Worm (Caenorhabditis elegans): ENCODE data around the gene Y73F4A.1.

Gene Y73F4A.1

DNA sequence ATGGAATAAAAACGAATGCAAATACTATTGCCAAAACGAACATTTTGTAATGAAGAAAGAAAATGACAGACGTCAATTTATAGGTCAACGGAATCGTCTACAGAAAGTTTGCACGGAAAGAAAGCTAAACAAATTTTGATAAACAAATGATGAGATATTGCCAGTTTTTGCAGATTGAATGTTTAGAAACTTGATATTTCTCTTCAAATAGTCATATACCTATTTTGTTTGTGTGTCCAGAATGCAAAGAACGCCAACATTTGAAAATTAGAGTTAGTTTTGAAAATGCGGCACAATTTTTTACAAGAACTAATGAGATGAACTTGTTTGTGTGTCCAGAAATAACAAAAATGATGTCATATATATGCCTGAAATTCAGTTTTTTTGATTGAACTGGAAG lies at the start of gene Y73F4A.1:
Gene Y73F4A.1 (minus strand): TSS at position 101 of the 400 bp plus-strand sequence.
- TF ChIP-seq dao-5 (tag; optimal IDR thresholded peaks at IDR 0.05) (no peak), W03F9.2 (tag; optimal IDR thresholded peaks at IDR 0.05) (no peak), him-1 (tag; optimal IDR thresholded peaks at IDR 0.05) (no peak)

DNA sequence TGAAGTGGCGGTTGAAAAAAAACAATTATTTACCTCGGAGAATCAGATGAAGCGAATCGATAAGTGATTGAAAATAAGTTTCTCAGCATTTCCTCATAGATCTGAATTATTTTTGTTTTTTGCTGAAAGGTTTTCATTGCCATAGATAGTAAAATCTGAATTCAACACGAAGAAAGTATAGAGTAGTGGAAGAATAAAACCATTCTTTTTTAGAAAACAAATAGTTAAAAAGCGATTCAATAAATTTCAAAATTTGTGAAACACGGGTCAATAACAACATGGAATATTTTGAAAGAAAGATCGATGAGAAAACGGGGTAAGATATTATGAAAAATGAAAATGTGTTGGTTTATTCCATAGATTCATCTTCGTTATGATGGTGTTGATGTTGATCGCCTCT lies 49.2 kb upstream of the Y73F4A.1 start, which contains the start of gene mrpl-42:
Gene mrpl-42 (minus strand): TSS at position 101 of the 400 bp plus-strand sequence.
- TF ChIP-seq W03F9.2 (tag; optimal IDR thresholded peaks at IDR 0.05) (no peak), him-1 (tag; optimal IDR thresholded peaks at IDR 0.05) (no peak), dao-5 (tag; optimal IDR thresholded peaks at IDR 0.05) (no peak)

DNA sequence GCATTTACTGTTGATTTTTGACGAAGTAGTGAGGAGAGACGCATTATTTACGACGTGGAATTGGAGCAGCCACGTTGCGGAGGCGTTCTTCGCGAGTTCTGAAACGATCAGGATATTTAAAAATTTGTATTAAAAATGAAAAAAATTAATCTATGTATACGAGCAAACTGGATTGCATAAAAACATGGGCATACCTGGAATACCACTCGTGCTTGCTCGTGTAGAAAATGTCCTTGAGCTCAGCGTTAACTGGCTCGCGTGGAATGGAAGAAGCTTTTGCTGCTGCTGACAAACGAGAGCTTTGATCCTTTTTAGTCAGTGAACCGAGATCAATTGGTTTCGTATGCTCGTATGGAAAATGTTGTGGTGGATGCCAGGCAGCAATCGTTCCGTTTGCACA lies 48.8 kb upstream of the Y73F4A.1 start, which contains the start of gene lpl-1:
Gene lpl-1 (minus strand): TSS at position 101 of the 400 bp plus-strand sequence.
- TF ChIP-seq dao-5 (tag; optimal IDR thresholded peaks at IDR 0.05) = no peak
- TF ChIP-seq W03F9.2 (tag; optimal IDR thresholded peaks at IDR 0.05) = no peak
- no peak for TF ChIP-seq him-1 (tag; optimal IDR thresholded peaks at IDR 0.05)

DNA sequence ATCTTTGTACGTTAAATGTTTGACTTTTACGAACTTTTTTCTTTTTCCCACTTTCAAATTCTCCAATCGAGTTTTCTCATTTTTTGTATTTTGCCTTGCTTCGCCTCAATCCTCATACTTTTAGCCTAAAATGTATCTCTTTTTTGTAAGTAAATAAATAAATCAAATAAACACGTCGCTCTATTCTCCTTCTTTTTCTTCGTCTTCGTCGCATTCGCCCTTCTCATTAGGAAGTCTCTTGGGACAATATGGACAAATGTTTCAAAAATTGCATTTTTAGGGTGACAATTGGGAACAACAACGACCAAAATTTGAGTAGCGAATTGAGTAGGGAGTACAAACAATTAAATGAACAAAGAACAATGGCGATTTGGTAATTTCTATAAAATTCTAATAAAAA lies 46.9 kb upstream of the Y73F4A.1 start:
- peak; percentile 17 for TF ChIP-seq him-1 (tag; optimal IDR thresholded peaks at IDR 0.05)
- no peak for TF ChIP-seq W03F9.2 (tag; optimal IDR thresholded peaks at IDR 0.05)

DNA sequence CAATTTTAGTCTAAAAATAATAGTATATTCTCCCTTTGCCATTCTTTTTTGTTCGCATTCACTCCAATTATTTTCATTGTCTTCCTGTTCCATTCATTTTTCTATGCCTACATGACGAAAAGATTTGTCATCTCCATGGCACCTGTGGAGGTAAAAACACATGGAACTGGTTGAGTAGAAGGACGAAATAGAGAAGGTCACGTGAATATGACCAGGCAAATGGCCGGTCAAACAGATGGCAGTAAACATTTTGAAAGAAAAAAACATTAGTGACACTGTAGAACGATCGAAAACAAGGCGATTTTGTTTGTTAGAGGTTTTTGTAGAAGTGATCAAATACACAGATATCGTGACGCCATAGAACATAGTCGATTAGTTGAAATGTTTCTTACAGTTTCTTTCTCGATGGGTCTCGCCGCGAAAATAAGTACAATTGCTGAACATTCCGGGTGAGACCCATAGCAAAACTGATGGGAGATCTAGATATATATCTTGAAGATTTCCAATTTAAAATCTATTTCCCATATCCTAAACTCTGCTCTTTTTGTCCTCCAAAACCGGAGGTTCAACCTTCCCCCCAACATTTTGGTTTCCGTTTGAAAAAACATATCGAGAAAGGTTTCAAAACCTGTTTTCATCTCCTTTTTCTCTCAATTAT lies 45.5 kb upstream of the Y73F4A.1 start:
- TF ChIP-seq him-1 (tag; optimal IDR thresholded peaks at IDR 0.05) (no peak), dao-5 (tag; optimal IDR thresholded peaks at IDR 0.05) (no peak), W03F9.2 (tag; optimal IDR thresholded peaks at IDR 0.05) (no peak)

DNA sequence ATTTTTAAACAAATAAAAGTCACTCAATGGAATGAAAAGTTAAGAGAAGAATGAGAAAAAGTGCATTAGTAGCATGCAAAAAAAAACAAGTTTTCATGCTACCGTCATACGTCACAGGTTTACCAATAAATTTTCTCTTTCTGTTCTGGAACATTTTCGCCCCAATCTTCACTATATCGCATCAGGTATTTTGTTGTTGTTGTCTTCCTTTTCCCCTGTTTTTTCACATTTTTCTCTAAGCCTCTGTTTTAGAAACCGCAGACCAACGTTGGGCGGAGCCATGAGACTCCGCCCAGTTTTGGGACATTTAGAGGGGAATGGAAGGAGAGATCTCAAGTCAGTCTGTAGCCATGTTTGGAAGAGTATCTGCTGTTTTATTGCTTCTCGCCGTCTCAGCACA lies 43.1 kb upstream of the Y73F4A.1 start, which contains the start of gene msa-1:
Gene msa-1 (plus strand): TSS at position 301 of the 400 bp plus-strand sequence.
- no peak for TF ChIP-seq W03F9.2 (tag; optimal IDR thresholded peaks at IDR 0.05)
- no peak for TF ChIP-seq him-1 (tag; optimal IDR thresholded peaks at IDR 0.05)
- TF ChIP-seq dao-5 (tag; optimal IDR thresholded peaks at IDR 0.05) = no peak

DNA sequence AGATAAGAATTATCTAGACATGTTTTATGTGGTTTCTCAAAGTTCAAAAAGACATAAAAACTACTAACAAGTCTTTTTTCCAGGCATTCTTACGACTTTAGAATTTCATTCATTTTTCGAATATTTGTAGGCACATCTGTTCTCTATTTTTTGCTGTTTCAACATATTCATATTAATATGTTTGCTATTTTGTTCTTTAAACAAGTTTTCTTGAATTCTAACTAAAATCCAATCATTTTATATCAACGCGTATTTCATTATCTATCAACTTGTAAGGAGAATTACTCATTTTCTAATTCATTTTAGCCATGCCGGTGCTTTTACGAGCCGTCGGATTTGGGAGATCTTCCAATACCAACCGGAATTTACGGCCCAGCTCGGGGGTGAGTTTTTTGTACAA lies 36.9 kb upstream of the Y73F4A.1 start, which contains the start of gene twk-8:
Gene twk-8 (plus strand): TSS at position 301 of the 400 bp plus-strand sequence.
- TF ChIP-seq W03F9.2 (tag; optimal IDR thresholded peaks at IDR 0.05) (no peak), him-1 (tag; optimal IDR thresholded peaks at IDR 0.05) (no peak), dao-5 (tag; optimal IDR thresholded peaks at IDR 0.05) (no peak)

DNA sequence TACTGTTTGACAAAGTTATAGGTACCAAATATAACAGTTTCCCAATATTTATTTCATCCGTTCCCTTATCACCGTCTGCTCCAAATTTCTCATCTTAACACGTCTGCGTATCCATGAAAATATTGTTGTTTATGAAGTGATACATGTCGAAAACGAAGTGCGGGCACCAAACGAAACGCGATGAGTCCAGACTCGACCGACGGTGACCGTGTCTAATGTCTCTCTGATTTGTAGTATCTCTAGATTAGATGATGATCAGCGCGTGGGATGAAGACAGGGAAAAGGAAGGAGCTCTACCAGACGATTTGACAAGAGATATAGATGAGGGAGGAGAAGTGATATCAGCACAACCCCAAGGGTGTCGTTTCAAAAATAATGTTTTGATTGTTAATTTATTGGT lies 35.0 kb upstream of the Y73F4A.1 start:
- TF ChIP-seq dao-5 (tag; optimal IDR thresholded peaks at IDR 0.05) = no peak
- TF ChIP-seq W03F9.2 (tag; optimal IDR thresholded peaks at IDR 0.05) = no peak
- no peak for TF ChIP-seq him-1 (tag; optimal IDR thresholded peaks at IDR 0.05)

DNA sequence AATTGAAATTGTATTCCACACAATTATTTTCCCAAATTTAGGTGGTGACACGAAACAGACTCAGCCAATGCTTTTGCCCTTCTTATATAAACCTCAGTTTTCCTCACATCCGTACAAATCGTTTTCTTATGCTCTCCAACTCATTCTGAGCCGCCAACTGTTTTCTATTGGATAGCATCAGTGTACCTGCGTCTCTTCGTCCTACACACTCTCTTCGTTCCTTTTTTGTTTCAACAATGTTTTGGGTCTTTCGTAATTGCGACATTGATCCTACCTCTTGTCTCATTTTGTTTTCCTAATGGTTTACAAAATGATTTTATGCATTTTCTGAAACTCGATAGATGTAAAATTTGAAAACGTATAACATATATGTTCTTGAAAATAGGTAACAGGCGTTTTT lies 34.2 kb upstream of the Y73F4A.1 start:
- TF ChIP-seq dao-5 (tag; optimal IDR thresholded peaks at IDR 0.05) = no peak
- TF ChIP-seq W03F9.2 (tag; optimal IDR thresholded peaks at IDR 0.05) = no peak
- no peak for TF ChIP-seq him-1 (tag; optimal IDR thresholded peaks at IDR 0.05)

DNA sequence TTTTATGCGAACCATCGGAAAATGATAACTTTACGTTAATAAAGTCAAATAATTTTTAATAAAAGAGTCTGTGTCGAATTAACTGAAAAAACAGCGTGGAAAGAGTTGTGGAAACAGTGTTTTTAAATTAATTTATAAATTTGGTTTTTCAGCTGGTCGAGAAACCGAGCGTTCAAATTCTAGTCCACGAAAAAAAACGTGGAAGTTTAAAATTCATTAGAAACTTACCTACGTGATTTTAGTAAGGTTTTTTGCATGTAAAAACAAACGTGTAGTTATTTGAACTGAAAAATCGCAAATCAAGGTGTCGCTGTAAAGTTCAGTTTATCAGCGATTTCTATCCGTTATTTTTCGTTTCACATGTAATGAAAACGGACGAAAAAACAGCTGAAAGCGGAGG lies 33.3 kb upstream of the Y73F4A.1 start, which contains the start of gene mans-4:
Gene mans-4 (minus strand): TSS at position 101 of the 400 bp plus-strand sequence.
- TF ChIP-seq dao-5 (tag; optimal IDR thresholded peaks at IDR 0.05) (no peak), W03F9.2 (tag; optimal IDR thresholded peaks at IDR 0.05) (no peak), him-1 (tag; optimal IDR thresholded peaks at IDR 0.05) (no peak)

DNA sequence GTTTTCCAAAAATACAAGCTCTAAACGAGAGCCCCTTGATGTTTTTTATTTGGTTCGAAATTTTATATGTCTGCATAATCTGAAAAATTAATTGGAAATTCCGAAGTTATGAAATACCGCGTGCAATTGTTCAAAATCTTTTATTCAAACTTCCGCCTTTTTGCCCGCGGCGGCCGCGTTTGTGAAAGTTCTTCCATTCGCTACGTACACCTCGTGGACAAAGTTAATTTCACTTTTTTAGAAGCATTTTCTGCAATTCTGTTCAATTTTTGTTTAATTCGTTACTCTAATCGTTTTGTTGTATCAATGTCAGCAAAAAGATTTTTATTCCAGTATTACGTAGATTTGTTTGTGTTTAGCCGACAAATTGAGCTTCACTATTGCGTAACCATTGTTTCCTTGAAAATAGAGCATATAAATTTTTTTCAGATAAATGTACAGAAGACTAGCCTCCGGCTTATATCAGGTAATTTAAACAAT lies 29.1 kb upstream of the Y73F4A.1 start, which contains the start of gene mppb-1:
Gene mppb-1 (plus strand): TSS at position 430 of the 480 bp plus-strand sequence.
- no peak for TF ChIP-seq dao-5 (tag; optimal IDR thresholded peaks at IDR 0.05)
- TF ChIP-seq him-1 (tag; optimal IDR thresholded peaks at IDR 0.05) = peak; percentile 66
- TF ChIP-seq W03F9.2 (tag; optimal IDR thresholded peaks at IDR 0.05) = peak; percentile 72

DNA sequence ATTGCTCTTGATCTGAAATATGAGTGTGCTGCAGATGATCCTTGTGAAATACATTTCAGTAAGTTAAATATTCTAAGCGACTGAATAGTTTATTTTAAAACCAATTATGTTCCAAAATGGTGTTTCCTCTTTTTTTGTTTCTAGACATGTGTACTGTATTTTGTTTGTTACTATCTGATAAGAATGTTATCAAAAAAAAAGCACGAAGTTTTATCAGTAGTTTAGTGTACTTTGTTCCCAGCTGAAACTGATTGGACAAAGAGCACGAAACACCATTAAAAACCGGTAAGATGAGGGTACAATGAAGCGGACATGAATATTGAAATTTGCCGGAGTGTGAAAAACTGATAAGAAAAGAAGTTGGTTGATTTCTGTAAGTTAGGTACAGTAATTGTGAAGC lies 25.0 kb upstream of the Y73F4A.1 start:
- TF ChIP-seq W03F9.2 (tag; optimal IDR thresholded peaks at IDR 0.05) (no peak), dao-5 (tag; optimal IDR thresholded peaks at IDR 0.05) (no peak), him-1 (tag; optimal IDR thresholded peaks at IDR 0.05) (no peak)

DNA sequence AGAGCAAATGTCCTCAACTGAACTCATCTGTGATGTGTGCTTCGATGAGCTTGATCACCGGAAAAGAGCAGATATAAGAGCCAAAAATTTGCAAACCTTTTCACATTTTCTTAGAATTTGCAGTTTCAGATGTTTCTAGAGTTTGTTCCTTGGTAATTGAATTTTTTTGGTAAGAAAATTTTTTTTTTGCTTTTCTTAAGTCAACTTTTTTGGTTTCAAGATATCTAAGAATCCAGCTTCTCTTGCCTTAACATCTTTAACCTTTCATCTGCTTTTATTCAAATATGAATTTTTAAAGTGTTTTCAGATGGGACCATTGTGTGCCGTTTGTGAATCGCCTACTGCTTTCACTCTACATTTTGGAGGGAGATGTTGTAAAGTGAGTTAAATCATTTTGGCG lies 24.6 kb upstream of the Y73F4A.1 start, which contains the start of gene nhr-11:
Gene nhr-11 (plus strand): TSS at position 301 of the 400 bp plus-strand sequence.
- no peak for TF ChIP-seq dao-5 (tag; optimal IDR thresholded peaks at IDR 0.05)
- TF ChIP-seq W03F9.2 (tag; optimal IDR thresholded peaks at IDR 0.05) = no peak
- no peak for TF ChIP-seq him-1 (tag; optimal IDR thresholded peaks at IDR 0.05)

DNA sequence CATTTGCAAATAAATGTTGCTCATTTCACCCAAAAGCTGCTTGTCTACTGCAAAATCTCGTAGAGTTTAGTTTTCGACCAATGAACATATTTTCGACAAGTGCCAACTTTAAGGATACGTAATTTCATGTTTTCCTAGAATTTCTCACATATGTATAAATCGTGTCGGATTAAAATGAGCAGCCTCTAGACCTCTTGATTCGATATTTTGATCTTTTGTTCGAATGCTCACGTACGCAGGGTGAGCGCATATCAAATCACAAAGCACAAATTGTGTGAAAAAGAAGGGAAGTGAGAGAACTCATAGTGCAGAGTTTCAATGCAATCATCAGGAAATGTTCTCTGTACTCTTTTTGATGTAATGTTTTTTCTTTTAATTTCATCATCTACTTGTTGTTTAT lies 18.4 kb upstream of the Y73F4A.1 start:
- TF ChIP-seq W03F9.2 (tag; optimal IDR thresholded peaks at IDR 0.05) (no peak), him-1 (tag; optimal IDR thresholded peaks at IDR 0.05) (no peak), dao-5 (tag; optimal IDR thresholded peaks at IDR 0.05) (no peak)
